Fruit fly (Drosophila melanogaster): ENCODE results near the gene CG15141.

dm6 chr2L:17397372-17397771, 13.1 kb upstream of the CG15141 start:
- TF ChIP-seq Sin3A (optimal IDR thresholded peaks at IDR 0.05) (no peak), psq (optimal IDR thresholded peaks at IDR 0.05) (no peak), h (optimal IDR thresholded peaks at IDR 0.05) (no peak), ttk (optimal IDR thresholded peaks at IDR 0.05) (no peak), Myc (optimal IDR thresholded peaks at IDR 0.05) (no peak)

Data from Kc167 (cell line).